Fruit fly (Drosophila melanogaster) whole organism, adult: ENCODE results near the gene CG2767.

Experiments used
- CG11617 ChIP-seq: fragments of 200-800 bp; sonication (Bioruptor generic); optimal IDR thresholded peaks from 2 replicates; lab custom pipeline; 2017; ENCODE audit warnings: mild to moderate bottlenecking, missing biosample characterization, missing genetic modification reagents, missing genetic modification characterization
- CG12768 ChIP-seq: fragments of 200-800 bp; sonication (Bioruptor generic); optimal IDR thresholded peaks from 2 replicates; lab custom pipeline; 2017; ENCODE audit warnings: missing biosample characterization, missing genetic modification characterization, mild to moderate bottlenecking, moderate library complexity, missing genetic modification reagents
- CG14711 ChIP-seq: fragments of 200-800 bp; sonication (Bioruptor generic); optimal IDR thresholded peaks from 2 replicates; lab custom pipeline; 2018; ENCODE audit warnings: missing biosample characterization, mild to moderate bottlenecking, missing genetic modification characterization, moderate library complexity
- CG1620 ChIP-seq: fragments of 200-800 bp; sonication (Bioruptor generic); optimal IDR thresholded peaks from 2 replicates; lab custom pipeline; 2016; ENCODE audit warnings: missing biosample characterization, missing genetic modification characterization
- CG33017 ChIP-seq: fragments of 200-800 bp; sonication (Bioruptor generic); optimal IDR thresholded peaks from 2 replicates; lab custom pipeline; 2018; ENCODE audit warnings: missing biosample characterization, mild to moderate bottlenecking, missing genetic modification characterization, moderate library complexity
- CG5204 ChIP-seq: fragments of 200-800 bp; sonication (Bioruptor generic); optimal IDR thresholded peaks from 2 replicates; lab custom pipeline; 2016; ENCODE audit warnings: missing biosample characterization, missing genetic modification characterization
- CG7045 ChIP-seq: fragments of 200-800 bp; sonication (Bioruptor generic); optimal IDR thresholded peaks from 2 replicates; lab custom pipeline; 2017; ENCODE audit warnings: missing biosample characterization, mild to moderate bottlenecking, missing genetic modification characterization
- CG7101 ChIP-seq: fragments of 200-800 bp; sonication (Bioruptor generic); optimal IDR thresholded peaks from 2 replicates; lab custom pipeline; 2018; ENCODE audit warnings: missing biosample characterization, mild to moderate bottlenecking, missing genetic modification characterization, moderate library complexity
- Clk ChIP-seq: fragments of 200-800 bp; sonication (Bioruptor generic); optimal IDR thresholded peaks from 2 replicates; lab custom pipeline; 2017; ENCODE audit warnings: missing biosample characterization, missing genetic modification characterization
- Crg-1 ChIP-seq: fragments of 200-800 bp; sonication (Bioruptor generic); optimal IDR thresholded peaks from 2 replicates; lab custom pipeline; 2016; ENCODE audit warnings: missing biosample characterization, missing genetic modification characterization
- Hr96 ChIP-seq: fragments of 200-800 bp; sonication (Bioruptor generic); optimal IDR thresholded peaks from 2 replicates; lab custom pipeline; 2016; ENCODE audit warnings: missing biosample characterization, missing genetic modification characterization
- Mnt ChIP-seq: fragments of 200-800 bp; sonication (Bioruptor generic); optimal IDR thresholded peaks from 2 replicates; lab custom pipeline; 2016; ENCODE audit warnings: missing biosample characterization, mild to moderate bottlenecking, missing genetic modification characterization
- bab1 ChIP-seq: fragments of 200-800 bp; sonication (Bioruptor generic); optimal IDR thresholded peaks from 3 replicates; lab custom pipeline; 2019; ENCODE audit warnings: missing biosample characterization, mild to moderate bottlenecking, missing genetic modification characterization, moderate library complexity
- cic ChIP-seq: fragments of 200-800 bp; sonication (Bioruptor generic); optimal IDR thresholded peaks from 2 replicates; lab custom pipeline; 2017; ENCODE audit warnings: missing biosample characterization, mild to moderate bottlenecking, missing genetic modification characterization, moderate library complexity
- cnc ChIP-seq, 2 experiments: fragments of >200 bp; optimal IDR thresholded peaks; 2 replicates each; lab custom pipeline; 2017
- kay ChIP-seq: fragments of 200-800 bp; sonication (Bioruptor generic); peaks from one replicate; lab custom pipeline; 2016; ENCODE audit warnings: missing biosample characterization, missing genetic modification characterization, borderline replicate concordance
- ovo ChIP-seq: fragments of 200-800 bp; sonication (Bioruptor generic); optimal IDR thresholded peaks from 2 replicates; lab custom pipeline; 2016; ENCODE audit warnings: missing biosample characterization, missing genetic modification characterization
- pad ChIP-seq: fragments of 200-800 bp; sonication (Bioruptor generic); optimal IDR thresholded peaks from 3 replicates; lab custom pipeline; 2017; ENCODE audit warnings: missing biosample characterization, missing genetic modification characterization, mild to moderate bottlenecking, moderate library complexity, missing genetic modification reagents
- tj ChIP-seq: fragments of 200-800 bp; sonication (Bioruptor generic); optimal IDR thresholded peaks from 3 replicates; lab custom pipeline; 2017; ENCODE audit warnings: missing biosample characterization, mild to moderate bottlenecking, missing genetic modification characterization, moderate library complexity
- toe ChIP-seq: fragments of 200-800 bp; sonication (Bioruptor generic); optimal IDR thresholded peaks from 2 replicates; lab custom pipeline; 2016; ENCODE audit warnings: missing biosample characterization, missing genetic modification characterization

The CG2767 gene

dm6 chr3R:8009080-8009620 is 1.2 kb upstream of the CG2767 start, which contains the start of the genes CG11052 and CG3223:
Gene CG11052 (minus strand): TSS chr3R:8009297.
Gene CG3223 (plus strand): TSS chr3R:8009400.
- TF ChIP-seq bab1 (GFP tag; lab: Kevin White, UChicago) (peak; percentile 45), CG14711 (tag; lab: Kevin White, UChicago) (peak; percentile 67), CG7101 (tag; lab: Kevin White, UChicago) (no peak)

- TF ChIP-seq kay = peak; percentile 91
- peak; percentile 80 for TF ChIP-seq Clk
- TF ChIP-seq CG7101 (tag; lab: Kevin White, UChicago) = peak; percentile 97
- TF ChIP-seq pad (GFP tag; lab: Kevin White, UChicago) = peak; percentile 90
- TF ChIP-seq Crg-1 = peak; percentile 97
- TF ChIP-seq CG5204 (GFP tag; lab: Kevin White, UChicago) = peak; percentile 92
- TF ChIP-seq toe (GFP tag; lab: Kevin White, UChicago) = peak; percentile 88
- peak; percentile 82 for TF ChIP-seq cic
- TF ChIP-seq tj (GFP tag; lab: Kevin White, UChicago) = peak; percentile 74
- peak; percentile 95 for TF ChIP-seq CG33017 (tag; lab: Kevin White, UChicago)
- peak; percentile 93 for TF ChIP-seq ovo (GFP tag; lab: Kevin White, UChicago)
- no peak for TF ChIP-seq cnc (optimal IDR thresholded peaks at IDR 0.05; lab: Kevin White, UChicago)
- TF ChIP-seq CG11617 = peak; percentile 94
- peak; percentile 96 for TF ChIP-seq CG7045 (GFP tag; lab: Kevin White, UChicago)
- no peak for TF ChIP-seq Hr96 (GFP tag; lab: Kevin White, UChicago)
- peak; percentile 88 for TF ChIP-seq Mnt (GFP tag; lab: Kevin White, UChicago)
- TF ChIP-seq CG12768 (GFP tag; lab: Kevin White, UChicago) = peak; percentile 98
- TF ChIP-seq bab1 (GFP tag; lab: Kevin White, UChicago) = peak; percentile 90
- TF ChIP-seq CG1620 (GFP tag; lab: Kevin White, UChicago) = peak; percentile 93
- TF ChIP-seq CG14711 (tag; lab: Kevin White, UChicago) = peak; percentile 90
These were observed 6.7 kb downstream of the CG2767 start, which contains the start of the genes Kmn2 and CG2698 for dm6 chr3R:8001074-8001669. Gene Kmn2 (minus strand): TSS chr3R:8001309. Gene CG2698 (plus strand): TSS chr3R:8001562.

- TF ChIP-seq ovo (GFP tag; lab: Kevin White, UChicago) (no peak), CG11617 (no peak), toe (GFP tag; lab: Kevin White, UChicago) (peak; percentile 8), CG14711 (tag; lab: Kevin White, UChicago) (peak; percentile 23), CG12768 (GFP tag; lab: Kevin White, UChicago) (peak; percentile 5), kay (peak; percentile 22), CG5204 (GFP tag; lab: Kevin White, UChicago) (peak; percentile 11), tj (GFP tag; lab: Kevin White, UChicago) (no peak), cnc (optimal IDR thresholded peaks at IDR 0.05; lab: Kevin White, UChicago) (no peak)
These were observed 8.3 kb downstream of the CG2767 start, which contains the start of gene PIG-H for dm6 chr3R:7999530-8000116. Gene PIG-H (plus strand): TSS chr3R:7999832.

- TF ChIP-seq CG7045 (GFP tag; lab: Kevin White, UChicago) (no peak), CG11617 (no peak), Crg-1 (no peak), Mnt (GFP tag; lab: Kevin White, UChicago) (no peak), toe (GFP tag; lab: Kevin White, UChicago) (no peak), bab1 (GFP tag; lab: Kevin White, UChicago) (no peak), CG14711 (tag; lab: Kevin White, UChicago) (no peak), Clk (no peak), CG12768 (GFP tag; lab: Kevin White, UChicago) (no peak), CG1620 (GFP tag; lab: Kevin White, UChicago) (no peak), ovo (GFP tag; lab: Kevin White, UChicago) (no peak), cnc (optimal IDR thresholded peaks at IDR 0.05; lab: Kevin White, UChicago) (no peak), cic (no peak), kay (no peak)
These were observed 9.1 kb downstream of the CG2767 start for dm6 chr3R:7998778-7999177.

- TF ChIP-seq CG11617 = no peak
- peak; percentile 9 for TF ChIP-seq CG1620 (GFP tag; lab: Kevin White, UChicago)
- TF ChIP-seq tj (GFP tag; lab: Kevin White, UChicago) = peak; percentile 61
- TF ChIP-seq bab1 (GFP tag; lab: Kevin White, UChicago) = peak; percentile 38
These were observed 12.2 kb downstream of the CG2767 start, which contains the start of gene Elovl7 for dm6 chr3R:7995722-7996121. Gene Elovl7 (minus strand): TSS chr3R:7995852.

dm6 chr3R:7994629-7995028 is 13.3 kb downstream of the CG2767 start:
- no peak for TF ChIP-seq CG14711 (tag; lab: Kevin White, UChicago)
- no peak for TF ChIP-seq CG33017 (tag; lab: Kevin White, UChicago)
- peak; percentile 97 for TF ChIP-seq tj (GFP tag; lab: Kevin White, UChicago)
